Worm (Caenorhabditis elegans): ENCODE results near the gene C37H5.5.

ce11 chrV:4783313-4783712, 43.8 kb upstream of the C37H5.5 start, which contains the start of gene Y60C6A.1:
- TF ChIP-seq Y55F3AM.14 (GFP tag; optimal IDR thresholded peaks at IDR 0.05), result no peak
- no peak for TF ChIP-seq nhr-11 (tag; optimal IDR thresholded peaks at IDR 0.05)
- no peak for TF ChIP-seq nhr-10 (tag; optimal IDR thresholded peaks at IDR 0.05)
- no peak for TF ChIP-seq sma-3 (GFP tag; optimal IDR thresholded peaks at IDR 0.05)
- TF ChIP-seq lsy-2 (tag; optimal IDR thresholded peaks at IDR 0.05), result no peak
- no peak for TF ChIP-seq nhr-12 (tag; optimal IDR thresholded peaks at IDR 0.05)
- no peak for TF ChIP-seq lin-13 (GFP tag; optimal IDR thresholded peaks at IDR 0.05)
- no peak for TF ChIP-seq egl-27 (tag; optimal IDR thresholded peaks at IDR 0.05)
- TF ChIP-seq ama-1 (optimal IDR thresholded peaks at IDR 0.05), result no peak
- TF ChIP-seq F13H6.1 (tag; optimal IDR thresholded peaks at IDR 0.05), result no peak
- no peak for TF ChIP-seq ceh-16 (tag; optimal IDR thresholded peaks at IDR 0.05)
- TF ChIP-seq unc-55 (GFP tag; optimal IDR thresholded peaks at IDR 0.05), result no peak
- no peak for TF ChIP-seq nhr-237 (tag; optimal IDR thresholded peaks at IDR 0.05)
- TF ChIP-seq zag-1 (tag; optimal IDR thresholded peaks at IDR 0.05), result no peak

Data from whole organism, L2 larva.